Worm (Caenorhabditis elegans): ENCODE measurements around the gene cku-80.

The cku-80 gene

ce11 chrIII:4468390-4468789 lies 48.7 kb downstream of the cku-80 start:
- TF ChIP-seq ztf-29 (GFP tag; IDR thresholded peaks at IDR 0.05) (no peak), ref-1 (GFP tag; conservative IDR thresholded peaks at IDR 0.05) (no peak), tab-1 (GFP tag; IDR thresholded peaks at IDR 0.05) (no peak), T22C8.4 (GFP tag; IDR thresholded peaks at IDR 0.05) (no peak), med-1 (GFP tag; optimal IDR thresholded peaks at IDR 0.05; ENCODE audit: insufficient read depth) (no peak), klf-2 (GFP tag; conservative IDR thresholded peaks at IDR 0.05) (no peak), cog-1 (tag; optimal IDR thresholded peaks at IDR 0.05) (no peak), flt-1 (GFP tag; IDR thresholded peaks at IDR 0.05) (no peak), ztf-23 (GFP tag; IDR thresholded peaks at IDR 0.05) (no peak)

ce11 chrIII:4468812-4469211 lies 49.2 kb downstream of the cku-80 start, which contains the start of gene mstr-2:
mstr-2 (plus strand) TSS chrIII:4469112.
- no peak for TF ChIP-seq med-1 (GFP tag; optimal IDR thresholded peaks at IDR 0.05; ENCODE audit: insufficient read depth)
- TF ChIP-seq tab-1 (GFP tag; IDR thresholded peaks at IDR 0.05), result no peak
- TF ChIP-seq T22C8.4 (GFP tag; IDR thresholded peaks at IDR 0.05), result no peak
- no peak for TF ChIP-seq ztf-29 (GFP tag; IDR thresholded peaks at IDR 0.05)
- TF ChIP-seq klf-2 (GFP tag; conservative IDR thresholded peaks at IDR 0.05), result no peak
- no peak for TF ChIP-seq cog-1 (tag; optimal IDR thresholded peaks at IDR 0.05)
- no peak for TF ChIP-seq flt-1 (GFP tag; IDR thresholded peaks at IDR 0.05)
- no peak for TF ChIP-seq ref-1 (GFP tag; conservative IDR thresholded peaks at IDR 0.05)
- TF ChIP-seq ztf-23 (GFP tag; IDR thresholded peaks at IDR 0.05), result no peak

- TF ChIP-seq ztf-23 (GFP tag; IDR thresholded peaks at IDR 0.05) (peak; percentile 88), cog-1 (tag; optimal IDR thresholded peaks at IDR 0.05) (peak; percentile 81), ztf-29 (GFP tag; IDR thresholded peaks at IDR 0.05) (peak; percentile 83; the same call in 1 of the 2 replicates), flt-1 (GFP tag; IDR thresholded peaks at IDR 0.05) (peak; percentile 97), T22C8.4 (GFP tag; IDR thresholded peaks at IDR 0.05) (peak; percentile 94), med-1 (GFP tag; optimal IDR thresholded peaks at IDR 0.05; ENCODE audit: insufficient read depth) (peak; percentile 78), klf-2 (GFP tag; conservative IDR thresholded peaks at IDR 0.05) (peak; percentile 91), tab-1 (GFP tag; IDR thresholded peaks at IDR 0.05) (peak; percentile 97), ref-1 (GFP tag; conservative IDR thresholded peaks at IDR 0.05) (peak; percentile 94)
These were observed 51.1 kb downstream of the cku-80 start for ce11 chrIII:4470793-4471192.
